Fruit fly (Drosophila melanogaster) whole organism, embryonic: ENCODE results near the gene RIOK2.

Experiments
- Ada2b ChIP-seq: fragments of 200-800 bp; sonication (Bioruptor generic); IDR thresholded peaks from 2 replicates; pipeline ENCODE4 v1.3.6; 2022; ENCODE audit warnings: missing biosample characterization, missing genetic modification characterization
- B-H2 ChIP-seq: fragments of 200-800 bp; sonication (Bioruptor generic); optimal IDR thresholded peaks from 2 replicates; lab custom pipeline; 2018; ENCODE audit warnings: missing biosample characterization, mild to moderate bottlenecking, missing genetic modification characterization
- CG11723 ChIP-seq: fragments of 200-800 bp; sonication (Bioruptor generic); optimal IDR thresholded peaks from 2 replicates; lab custom pipeline; 2017; ENCODE audit warnings: missing biosample characterization, mild to moderate bottlenecking, missing genetic modification characterization
- CG12769 ChIP-seq: fragments of 200-800 bp; sonication (Bioruptor generic); optimal IDR thresholded peaks from 2 replicates; lab custom pipeline; 2019; ENCODE audit warnings: missing biosample characterization, mild to moderate bottlenecking, missing genetic modification characterization, moderate library complexity
- CG1529 ChIP-seq: fragments of 200-800 bp; sonication (Bioruptor generic); optimal IDR thresholded peaks from 3 replicates; lab custom pipeline; 2018; ENCODE audit warnings: missing biosample characterization, missing genetic modification characterization
- CG1602 ChIP-seq: fragments of 200-800 bp; sonication (Bioruptor generic); optimal IDR thresholded peaks from 3 replicates; lab custom pipeline; 2016; ENCODE audit warnings: missing biosample characterization, missing genetic modification characterization
- CG31365 ChIP-seq: fragments of 200-800 bp; sonication (Bioruptor generic); optimal IDR thresholded peaks from 2 replicates; lab custom pipeline; 2018; ENCODE audit warnings: missing biosample characterization, mild to moderate bottlenecking, missing genetic modification characterization
- CG3281 ChIP-seq: fragments of 200-800 bp; sonication (Bioruptor generic); optimal IDR thresholded peaks from 3 replicates; lab custom pipeline; 2017; ENCODE audit warnings: missing biosample characterization, mild to moderate bottlenecking, missing genetic modification characterization
- CG3407 ChIP-seq: fragments of 200-800 bp; sonication (Bioruptor generic); optimal IDR thresholded peaks from 2 replicates; lab custom pipeline; 2018; ENCODE audit warnings: missing biosample characterization, mild to moderate bottlenecking, missing genetic modification characterization
- CG43689 ChIP-seq: fragments of 200-800 bp; sonication (Bioruptor generic); IDR thresholded peaks from 2 replicates; pipeline ENCODE4 v1.3.6; 2022; ENCODE audit warnings: missing biosample characterization, missing genetic modification characterization
- CG6813 ChIP-seq: fragments of 200-800 bp; sonication (Bioruptor generic); optimal IDR thresholded peaks from 2 replicates; lab custom pipeline; 2017; ENCODE audit warnings: missing biosample characterization, missing genetic modification characterization, mild to moderate bottlenecking, moderate library complexity, missing genetic modification reagents
- CG7556 ChIP-seq: fragments of 200-800 bp; sonication (Bioruptor generic); optimal IDR thresholded peaks from 2 replicates; lab custom pipeline; 2017; ENCODE audit warnings: missing biosample characterization, mild to moderate bottlenecking, missing genetic modification characterization
- CG8290 ChIP-seq, 3 experiments: fragments of 200-800 bp; sonication (Bioruptor generic); optimal IDR thresholded peaks; 2 replicates each; lab custom pipeline; 2016 to 2019; ENCODE audit warnings: missing biosample characterization in 3 of 3, missing genetic modification characterization in 3 of 3, mild to moderate bottlenecking in 2 of 3, moderate library complexity in 1 of 3
- Hr3 ChIP-seq: fragments of 200-800 bp; sonication (Bioruptor generic); optimal IDR thresholded peaks from 3 replicates; lab custom pipeline; 2016; ENCODE audit warnings: missing biosample characterization, missing genetic modification characterization
- MESR4 ChIP-seq: fragments of 200-800 bp; sonication (Bioruptor generic); optimal IDR thresholded peaks from 2 replicates; lab custom pipeline; 2018; ENCODE audit warnings: missing biosample characterization, mild to moderate bottlenecking, missing genetic modification characterization, moderate library complexity
- Meics ChIP-seq: fragments of 200-800 bp; sonication (Bioruptor generic); optimal IDR thresholded peaks from 2 replicates; lab custom pipeline; 2017; ENCODE audit warnings: missing biosample characterization, mild to moderate bottlenecking, missing genetic modification characterization
- Mes4 ChIP-seq: fragments of 200-800 bp; sonication (Bioruptor generic); optimal IDR thresholded peaks from 2 replicates; lab custom pipeline; 2016; ENCODE audit warnings: missing biosample characterization, missing genetic modification characterization
- NfI ChIP-seq: fragments of 200-800 bp; sonication (Bioruptor generic); optimal IDR thresholded peaks from 3 replicates; lab custom pipeline; 2018; ENCODE audit warnings: missing biosample characterization, mild to moderate bottlenecking, missing genetic modification characterization, moderate library complexity
- ap ChIP-seq: fragments of 200-800 bp; sonication (Bioruptor generic); IDR thresholded peaks from 2 replicates; pipeline ENCODE4 v1.3.6; 2022; ENCODE audit warnings: missing biosample characterization, missing genetic modification characterization
- bcd ChIP-seq: fragments of 200-800 bp; sonication (Bioruptor generic); optimal IDR thresholded peaks from 2 replicates; lab custom pipeline; 2017; ENCODE audit warnings: missing biosample characterization, mild to moderate bottlenecking, missing genetic modification characterization
- btn ChIP-seq: fragments of 200-800 bp; sonication (Bioruptor generic); optimal IDR thresholded peaks from 2 replicates; lab custom pipeline; 2016; ENCODE audit warnings: missing biosample characterization, missing genetic modification characterization
- crp ChIP-seq, 2 experiments: fragments of 200-800 bp; sonication (Bioruptor generic); optimal IDR thresholded peaks; 2 replicates in 1 of 2; 3 replicates in 1 of 2; lab custom pipeline; 2017; ENCODE audit warnings: missing biosample characterization in 2 of 2, missing genetic modification characterization in 2 of 2, mild to moderate bottlenecking in 1 of 2, moderate library complexity in 1 of 2
- dm ChIP-seq: fragments of 200-800 bp; sonication (Bioruptor generic); optimal IDR thresholded peaks from 3 replicates; lab custom pipeline; 2016; ENCODE audit warnings: missing biosample characterization, missing genetic modification characterization
- exex ChIP-seq: fragments of 200-800 bp; sonication (Bioruptor generic); optimal IDR thresholded peaks from 4 replicates; lab custom pipeline; 2018; ENCODE audit warnings: missing biosample characterization, mild to moderate bottlenecking, missing genetic modification characterization, moderate library complexity
- fd3F ChIP-seq: fragments of 200-800 bp; sonication (Bioruptor generic); optimal IDR thresholded peaks from 2 replicates; lab custom pipeline; 2018; ENCODE audit warnings: missing biosample characterization, mild to moderate bottlenecking, missing genetic modification characterization, moderate library complexity
- fd96Cb ChIP-seq: fragments of 200-800 bp; sonication (Bioruptor generic); optimal IDR thresholded peaks from 2 replicates; lab custom pipeline; 2018; ENCODE audit warnings: missing biosample characterization, mild to moderate bottlenecking, missing genetic modification characterization, moderate library complexity
- ftz-f1 ChIP-seq: fragments of 200-800 bp; sonication (Bioruptor generic); optimal IDR thresholded peaks from 2 replicates; lab custom pipeline; 2016; ENCODE audit warnings: missing biosample characterization, missing genetic modification characterization
- grau ChIP-seq: fragments of 200-800 bp; optimal IDR thresholded peaks from 3 replicates; lab custom pipeline; 2019; ENCODE audit warnings: missing biosample characterization, mild to moderate bottlenecking, missing genetic modification characterization, moderate library complexity
- hb ChIP-seq: fragments of 200-800 bp; sonication (Bioruptor generic); IDR thresholded peaks from 3 replicates; pipeline ENCODE4 v1.3.6; 2022; ENCODE audit warnings: missing biosample characterization, missing genetic modification characterization; ENCODE audit not compliant: partially characterized antibody
- hbn ChIP-seq: fragments of 200-800 bp; sonication (Bioruptor generic); IDR thresholded peaks from 2 replicates; pipeline ENCODE4 v1.3.6; 2022; ENCODE audit warnings: missing biosample characterization, missing genetic modification characterization; ENCODE audit not compliant: partially characterized antibody
- her ChIP-seq: fragments of 200-800 bp; sonication (Bioruptor generic); optimal IDR thresholded peaks from 2 replicates; lab custom pipeline; 2016; ENCODE audit warnings: missing biosample characterization, missing genetic modification characterization
- jigr1 ChIP-seq: fragments of 200-800 bp; sonication (Bioruptor generic); IDR thresholded peaks from 3 replicates; pipeline ENCODE4 v1.3.6; 2022; ENCODE audit warnings: missing biosample characterization, missing genetic modification characterization
- knrl ChIP-seq: fragments of 200-800 bp; sonication (Bioruptor generic); IDR thresholded peaks from 3 replicates; pipeline ENCODE4 v1.3.6; 2022; ENCODE audit warnings: missing biosample characterization, missing genetic modification characterization; ENCODE audit not compliant: partially characterized antibody
- nerfin-1 ChIP-seq: fragments of 200-800 bp; sonication (Bioruptor generic); optimal IDR thresholded peaks from 3 replicates; lab custom pipeline; 2019; ENCODE audit warnings: missing biosample characterization, mild to moderate bottlenecking, missing genetic modification characterization, moderate library complexity
- onecut ChIP-seq: fragments of 200-800 bp; sonication (Bioruptor generic); IDR thresholded peaks from 2 replicates; pipeline ENCODE4 v1.3.6; 2022; ENCODE audit warnings: missing biosample characterization, missing genetic modification characterization
- org-1 ChIP-seq: fragments of 200-800 bp; sonication (Bioruptor generic); optimal IDR thresholded peaks from 2 replicates; lab custom pipeline; 2017; ENCODE audit warnings: missing biosample characterization, missing genetic modification characterization
- pnt ChIP-seq: fragments of 200-800 bp; sonication (Bioruptor generic); optimal IDR thresholded peaks from 3 replicates; lab custom pipeline; 2016; ENCODE audit warnings: missing biosample characterization, missing genetic modification characterization
- scrt ChIP-seq: fragments of 200-800 bp; sonication (Bioruptor generic); optimal IDR thresholded peaks from 2 replicates; lab custom pipeline; 2018; ENCODE audit warnings: missing biosample characterization, mild to moderate bottlenecking, missing genetic modification characterization, moderate library complexity
- sd ChIP-seq: fragments of 200-800 bp; sonication (Bioruptor generic); optimal IDR thresholded peaks from 3 replicates; lab custom pipeline; 2018; ENCODE audit warnings: missing biosample characterization, mild to moderate bottlenecking, missing genetic modification characterization, moderate library complexity
- sens ChIP-seq: fragments of 200-800 bp; sonication (Bioruptor generic); peaks from one replicate; lab custom pipeline; 2016; ENCODE audit warnings: missing biosample characterization, missing genetic modification characterization
- sens-2 ChIP-seq: fragments of 200-800 bp; sonication (Bioruptor generic); IDR thresholded peaks from 2 replicates; pipeline ENCODE4 v1.3.6; 2022; ENCODE audit warnings: missing biosample characterization, missing genetic modification characterization
- sug ChIP-seq: fragments of 200-800 bp; optimal IDR thresholded peaks from 2 replicates; lab custom pipeline; 2019; ENCODE audit warnings: missing biosample characterization, mild to moderate bottlenecking, missing genetic modification characterization, moderate library complexity
- trem ChIP-seq: fragments of 200-800 bp; optimal IDR thresholded peaks from 3 replicates; lab custom pipeline; 2019; ENCODE audit warnings: missing biosample characterization, mild to moderate bottlenecking, missing genetic modification characterization, moderate library complexity
- vnd ChIP-seq: fragments of 200-800 bp; sonication (Bioruptor generic); IDR thresholded peaks from 3 replicates; pipeline ENCODE4 v1.3.6; 2022; ENCODE audit warnings: missing biosample characterization, missing genetic modification characterization; ENCODE audit not compliant: partially characterized antibody
- wor ChIP-seq: fragments of 200-800 bp; sonication (Bioruptor generic); IDR thresholded peaks from 2 replicates; pipeline ENCODE4 v1.3.6; 2022; ENCODE audit warnings: missing biosample characterization, missing genetic modification characterization
- zen ChIP-seq: fragments of 200-800 bp; sonication (Bioruptor generic); optimal IDR thresholded peaks from 3 replicates; lab custom pipeline; 2018; ENCODE audit warnings: missing biosample characterization, mild to moderate bottlenecking, missing genetic modification characterization, moderate library complexity

The RIOK2 gene

DNA sequence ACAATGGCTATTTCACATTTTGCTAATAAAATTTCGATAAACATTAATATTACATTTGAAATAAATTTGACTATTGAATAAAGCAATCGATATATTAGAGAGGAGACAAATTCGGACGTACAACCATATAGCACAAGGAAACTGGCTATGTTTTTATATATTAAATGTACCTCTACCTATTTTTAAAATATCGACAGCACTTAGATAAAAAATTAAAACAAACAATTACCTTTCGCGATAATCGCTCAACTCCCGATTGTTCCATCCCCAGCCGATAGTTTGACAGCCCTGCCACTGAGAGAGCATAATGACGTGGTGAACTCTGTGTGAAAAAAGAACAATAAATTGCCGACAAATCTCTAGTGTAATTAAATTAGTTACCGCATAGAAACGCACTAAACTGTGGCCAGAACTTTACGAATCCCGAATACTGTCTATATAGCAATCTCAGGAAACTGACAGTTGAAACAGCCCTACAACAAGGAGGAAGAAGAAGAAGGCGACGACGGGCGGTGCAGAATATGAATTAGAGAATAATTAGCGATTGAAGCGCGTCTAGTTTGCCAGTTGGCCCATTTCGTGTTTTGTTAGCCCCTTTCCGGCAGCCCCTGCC is 6.9 kb upstream of the RIOK2 start, which contains the start of gene CG11857 (continued):
- TF ChIP-seq Mes4 (GFP tag; lab: Kevin White, UChicago) (peak; percentile 94), bcd (GFP tag; lab: Kevin White, UChicago) (peak; percentile 97), Ada2b (GFP tag; lab: Robert Waterston, UW) (peak; percentile 98), CG6813 (GFP tag; lab: Kevin White, UChicago) (peak; percentile 87), CG3281 (peak; percentile 96), CG11723 (peak; percentile 94), sd (tag; lab: Kevin White, UChicago) (peak; percentile 90), sens-2 (GFP tag; lab: Robert Waterston, UW) (peak; percentile 99), jigr1 (GFP tag; lab: Robert Waterston, UW) (peak; percentile 99), zen (peak; percentile 99), CG43689 (GFP tag; lab: Robert Waterston, UW) (peak; percentile 93), hb (GFP tag; lab: Robert Waterston, UW) (peak; percentile 100), crp (GFP tag; optimal IDR thresholded peaks at IDR 0.05; lab: Kevin White, UChicago) (peak in 1 of 2 experiments; percentile 72), grau (peak; percentile 97), Hr3 (GFP tag; lab: Kevin White, UChicago) (peak; percentile 99), pnt (peak; percentile 97), CG1602 (GFP tag; lab: Kevin White, UChicago) (peak; percentile 99), NfI (GFP tag; lab: Kevin White, UChicago) (peak; percentile 98), nerfin-1 (tag; lab: Kevin White, UChicago) (peak; percentile 95), CG8290 (GFP tag; optimal IDR thresholded peaks at IDR 0.05; lab: Kevin White, UChicago) (peak; percentile 98), CG8290 (tag; optimal IDR thresholded peaks at IDR 0.05; lab: Kevin White, UChicago) (peak; percentile 90 to 97), vnd (GFP tag; lab: Robert Waterston, UW) (peak; percentile 100), CG1529 (peak; percentile 94), B-H2 (GFP tag; lab: Kevin White, UChicago) (peak; percentile 98), fd3F (GFP tag; lab: Kevin White, UChicago) (peak; percentile 98), scrt (GFP tag; lab: Kevin White, UChicago) (peak; percentile 87), dm (peak; percentile 93), CG3407 (peak; percentile 94), btn (GFP tag; lab: Kevin White, UChicago) (peak; percentile 86), Meics (GFP tag; lab: Kevin White, UChicago) (peak; percentile 96), trem (tag; lab: Kevin White, UChicago) (peak; percentile 97), sug (tag; lab: Kevin White, UChicago) (peak; percentile 97), fd96Cb (tag; lab: Kevin White, UChicago) (peak; percentile 98), onecut (GFP tag; lab: Robert Waterston, UW) (peak; percentile 93), MESR4 (GFP tag; lab: Kevin White, UChicago) (peak; percentile 91), org-1 (GFP tag; lab: Kevin White, UChicago) (peak; percentile 93), ftz-f1 (peak; percentile 91), ap (GFP tag; lab: Robert Waterston, UW) (peak; percentile 97), CG31365 (tag; lab: Kevin White, UChicago) (peak; percentile 83), her (GFP tag; lab: Kevin White, UChicago) (peak; percentile 92), wor (GFP tag; lab: Robert Waterston, UW) (peak; percentile 99), CG7556 (GFP tag; lab: Kevin White, UChicago) (peak; percentile 96), hbn (GFP tag; lab: Robert Waterston, UW) (peak; percentile 100), exex (peak; percentile 89), CG12769 (tag; lab: Kevin White, UChicago) (peak; percentile 98), sens (peak; percentile 100), knrl (peak; percentile 100)
